Fruit fly (Drosophila melanogaster): ENCODE data around the gene kto.

kto gene

dm6 chr3L:19790929-19791687 is 45.3 kb upstream of the kto start (continued):
- TF ChIP-seq peb (GFP tag; IDR thresholded peaks at IDR 0.05): no peak
- TF ChIP-seq otp (GFP tag; IDR thresholded peaks at IDR 0.05): 0 out of 3 replicates have a peak, but pooled peaks have one; percentile 37
- no peak for TF ChIP-seq pita (GFP tag; optimal IDR thresholded peaks at IDR 0.05)
- TF ChIP-seq CG11093 (GFP tag; IDR thresholded peaks at IDR 0.05): no peak
- TF ChIP-seq Neu2 (GFP tag; optimal IDR thresholded peaks at IDR 0.05; ENCODE audit: borderline replicate concordance): no peak
- peak; percentile 47; the same call in 1 of the 2 replicates for TF ChIP-seq ttk (GFP tag; IDR thresholded peaks at IDR 0.05)
- peak; percentile 70 for TF ChIP-seq NfI (GFP tag; optimal IDR thresholded peaks at IDR 0.05)
- peak; percentile 42 for TF ChIP-seq CG14014 (GFP tag; IDR thresholded peaks at IDR 0.05)
- peak; percentile 38 for TF ChIP-seq E2f1 (GFP tag; IDR thresholded peaks at IDR 0.05)
- no peak for TF ChIP-seq D (optimal IDR thresholded peaks at IDR 0.05)
- peak; percentile 66 for TF ChIP-seq D (GFP tag; optimal IDR thresholded peaks at IDR 0.05)
- TF ChIP-seq CG5953 (GFP tag; IDR thresholded peaks at IDR 0.05): no peak
- 0 out of 2 replicates have a peak, but pooled peaks have one; percentile 22 for TF ChIP-seq CG4360 (GFP tag; IDR thresholded peaks at IDR 0.05)
- peak; percentile 67 for TF ChIP-seq dmrt99B (tag; optimal IDR thresholded peaks at IDR 0.05)
- no peak for TF ChIP-seq vnd (GFP tag; IDR thresholded peaks at IDR 0.05; ENCODE audit: partially characterized antibody)
- TF ChIP-seq CG2875 (GFP tag; optimal IDR thresholded peaks at IDR 0.05): no peak
- TF ChIP-seq CG17361 (GFP tag; IDR thresholded peaks at IDR 0.05): peak; percentile 83
- peak; percentile 14 for TF ChIP-seq abd-A (tag; optimal IDR thresholded peaks at IDR 0.05)
- no peak for TF ChIP-seq CG18011 (GFP tag; optimal IDR thresholded peaks at IDR 0.05)
- no peak for TF ChIP-seq B-H1 (GFP tag; IDR thresholded peaks at IDR 0.05)
- peak; percentile 64 for TF ChIP-seq CG13624 (GFP tag; optimal IDR thresholded peaks at IDR 0.05)
- peak; percentile 55 for TF ChIP-seq CG4424 (GFP tag; optimal IDR thresholded peaks at IDR 0.05)
- no peak for TF ChIP-seq sima (GFP tag; optimal IDR thresholded peaks at IDR 0.05)
- no peak for TF ChIP-seq ase (GFP tag; IDR thresholded peaks at IDR 0.05)
- TF ChIP-seq tio (GFP tag; optimal IDR thresholded peaks at IDR 0.05): peak; percentile 66
- peak; percentile 61 for TF ChIP-seq Ptx1 (GFP tag; IDR thresholded peaks at IDR 0.05)
- TF ChIP-seq cad (GFP tag; optimal IDR thresholded peaks at IDR 0.05): no peak
- peak; percentile 46; the same call in 2 of the 3 replicates for TF ChIP-seq dysf (GFP tag; IDR thresholded peaks at IDR 0.05)
- TF ChIP-seq CG3847 (GFP tag; IDR thresholded peaks at IDR 0.05): peak; percentile 47
- TF ChIP-seq amos (GFP tag; IDR thresholded peaks at IDR 0.05; ENCODE audit: partially characterized antibody): no peak; the same call in 1 of the 2 replicates
- peak; percentile 13 for TF ChIP-seq NK7.1 (GFP tag; optimal IDR thresholded peaks at IDR 0.05)
- TF ChIP-seq chm (GFP tag; IDR thresholded peaks at IDR 0.05): no peak; the same call in 1 of the 2 replicates
- TF ChIP-seq CG9932 (GFP tag; IDR thresholded peaks at IDR 0.05): peak; percentile 71
- TF ChIP-seq Adf1 (GFP tag; IDR thresholded peaks at IDR 0.05): no peak
- TF ChIP-seq CG16815 (GFP tag; optimal IDR thresholded peaks at IDR 0.05): peak; percentile 71
- no peak for TF ChIP-seq gfzf (GFP tag; optimal IDR thresholded peaks at IDR 0.05)
- TF ChIP-seq lmd (GFP tag; IDR thresholded peaks at IDR 0.05): peak; percentile 69
- peak; percentile 75 for TF ChIP-seq CG2712 (tag; optimal IDR thresholded peaks at IDR 0.05)
- TF ChIP-seq Trl (optimal IDR thresholded peaks at IDR 0.05): peak; percentile 86 to 94
- TF ChIP-seq Trl (GFP tag; optimal IDR thresholded peaks at IDR 0.05): peak; percentile 37
- TF ChIP-seq psq (GFP tag; optimal IDR thresholded peaks at IDR 0.05): peak; percentile 2
- TF ChIP-seq Myb (GFP tag; optimal IDR thresholded peaks at IDR 0.05): peak; percentile 22
- peak; percentile 9 for TF ChIP-seq CG12769 (tag; optimal IDR thresholded peaks at IDR 0.05)
- no peak for TF ChIP-seq Ada2b (GFP tag; IDR thresholded peaks at IDR 0.05)
- TF ChIP-seq chinmo (GFP tag; IDR thresholded peaks at IDR 0.05; ENCODE audit: partially characterized antibody): peak; percentile 80; the same call in 1 of the 4 replicates
- peak; percentile 29 for TF ChIP-seq CG34376 (GFP tag; optimal IDR thresholded peaks at IDR 0.05)
- TF ChIP-seq CG11504 (tag; optimal IDR thresholded peaks at IDR 0.05): peak; percentile 70
- no peak for TF ChIP-seq Dip2 (GFP tag; IDR thresholded peaks at IDR 0.05)
- TF ChIP-seq CG1603 (tag; optimal IDR thresholded peaks at IDR 0.05): peak; percentile 15
- 0 out of 2 replicates have a peak, but pooled peaks have one; percentile 3 for TF ChIP-seq Rx (GFP tag; IDR thresholded peaks at IDR 0.05)

Measured in whole organism, embryonic.